Fruit fly (Drosophila melanogaster) whole organism, embryonic: ENCODE data around the gene Rnb.
A peak's percentile ranks its signal among the peaks of the same experiment; 100 is the strongest.

Experiments used
- Asciz ChIP-seq: fragments of 200-800 bp; sonication (Bioruptor generic); optimal IDR thresholded peaks from 2 replicates; lab custom pipeline; 2017; ENCODE audit warnings: missing biosample characterization, mild to moderate bottlenecking, missing genetic modification characterization, missing genetic modification reagents
- Bgb ChIP-seq: fragments of 200-800 bp; sonication (Bioruptor generic); IDR thresholded peaks from 2 replicates; pipeline ENCODE4 v1.3.6; 2022; ENCODE audit warnings: missing biosample characterization, missing genetic modification characterization; ENCODE audit not compliant: partially characterized antibody
- CG10462 ChIP-seq: fragments of 200-800 bp; sonication (Bioruptor generic); optimal IDR thresholded peaks from 2 replicates; lab custom pipeline; 2016; ENCODE audit warnings: missing biosample characterization, missing genetic modification characterization
- CG10654 ChIP-seq: fragments of 200-800 bp; sonication (Bioruptor generic); optimal IDR thresholded peaks from 2 replicates; lab custom pipeline; 2016; ENCODE audit warnings: missing biosample characterization, missing genetic modification characterization
- CG12942 ChIP-seq: fragments of 200-800 bp; sonication (Bioruptor generic); optimal IDR thresholded peaks from 3 replicates; lab custom pipeline; 2016; ENCODE audit warnings: missing biosample characterization, missing genetic modification characterization
- CG17328 ChIP-seq: fragments of 200-800 bp; sonication (Bioruptor generic); IDR thresholded peaks from 2 replicates; pipeline ENCODE4 v1.3.6; 2022; ENCODE audit warnings: missing biosample characterization, missing genetic modification characterization
- CG17359 ChIP-seq: fragments of 200-800 bp; sonication (Bioruptor generic); optimal IDR thresholded peaks from 3 replicates; lab custom pipeline; 2018; ENCODE audit warnings: missing biosample characterization, mild to moderate bottlenecking, missing genetic modification characterization, moderate library complexity
- CG2199 ChIP-seq: fragments of 200-800 bp; sonication (Bioruptor generic); IDR thresholded peaks from 3 replicates; pipeline ENCODE4 v1.3.6; 2022; ENCODE audit warnings: missing biosample characterization, missing genetic modification characterization
- CG3281 ChIP-seq: fragments of 200-800 bp; sonication (Bioruptor generic); optimal IDR thresholded peaks from 3 replicates; lab custom pipeline; 2017; ENCODE audit warnings: missing biosample characterization, mild to moderate bottlenecking, missing genetic modification characterization
- CG3407 ChIP-seq: fragments of 200-800 bp; sonication (Bioruptor generic); optimal IDR thresholded peaks from 2 replicates; lab custom pipeline; 2018; ENCODE audit warnings: missing biosample characterization, mild to moderate bottlenecking, missing genetic modification characterization
- CG34376 ChIP-seq: fragments of 200-800 bp; sonication (Bioruptor generic); optimal IDR thresholded peaks from 2 replicates; lab custom pipeline; 2018; ENCODE audit warnings: missing biosample characterization, mild to moderate bottlenecking, missing genetic modification characterization
- CG43689 ChIP-seq: fragments of 200-800 bp; sonication (Bioruptor generic); IDR thresholded peaks from 2 replicates; pipeline ENCODE4 v1.3.6; 2022; ENCODE audit warnings: missing biosample characterization, missing genetic modification characterization
- CG4404 ChIP-seq: fragments of 200-800 bp; sonication (Bioruptor generic); IDR thresholded peaks from 2 replicates; pipeline ENCODE4 v1.3.6; 2022; ENCODE audit warnings: missing biosample characterization, missing genetic modification characterization
- CG4854 ChIP-seq: fragments of 200-800 bp; sonication (Bioruptor generic); optimal IDR thresholded peaks from 2 replicates; lab custom pipeline; 2016; ENCODE audit warnings: missing biosample characterization, missing genetic modification characterization, inconsistent platforms
- CG5953 ChIP-seq: fragments of 200-800 bp; sonication (Bioruptor generic); IDR thresholded peaks from 2 replicates; pipeline ENCODE4 v1.3.6; 2022; ENCODE audit warnings: missing biosample characterization, missing genetic modification characterization
- CG6813 ChIP-seq: fragments of 200-800 bp; sonication (Bioruptor generic); optimal IDR thresholded peaks from 2 replicates; lab custom pipeline; 2017; ENCODE audit warnings: missing biosample characterization, missing genetic modification characterization, mild to moderate bottlenecking, moderate library complexity, missing genetic modification reagents
- CG7839 ChIP-seq: fragments of 200-800 bp; sonication (Bioruptor generic); optimal IDR thresholded peaks from 3 replicates; lab custom pipeline; 2018; ENCODE audit warnings: missing biosample characterization, mild to moderate bottlenecking, missing genetic modification characterization, moderate library complexity
- CG8924 ChIP-seq: fragments of 200-800 bp; optimal IDR thresholded peaks from 3 replicates; lab custom pipeline; 2019; ENCODE audit warnings: missing biosample characterization, mild to moderate bottlenecking, missing genetic modification characterization, moderate library complexity
- CG9609 ChIP-seq: fragments of 200-800 bp; sonication (Bioruptor generic); optimal IDR thresholded peaks from 3 replicates; lab custom pipeline; 2016; ENCODE audit warnings: missing biosample characterization, missing genetic modification characterization
- E2f1 ChIP-seq: fragments of 200-800 bp; sonication (Bioruptor generic); IDR thresholded peaks from 2 replicates; pipeline ENCODE4 v1.3.6; 2022; ENCODE audit warnings: missing biosample characterization, missing genetic modification characterization
- Fer3 ChIP-seq: fragments of 200-800 bp; sonication (Bioruptor generic); optimal IDR thresholded peaks from 2 replicates; lab custom pipeline; 2018; ENCODE audit warnings: missing biosample characterization, mild to moderate bottlenecking, missing genetic modification characterization, moderate library complexity
- HmgD ChIP-seq: fragments of 200-800 bp; sonication (Bioruptor generic); optimal IDR thresholded peaks from 3 replicates; lab custom pipeline; 2016; ENCODE audit warnings: missing biosample characterization, missing genetic modification characterization
- MBD-R2 ChIP-seq: fragments of 200-800 bp; sonication (Bioruptor generic); IDR thresholded peaks from 2 replicates; pipeline ENCODE4 v1.3.6; 2022; ENCODE audit warnings: missing biosample characterization, missing genetic modification characterization
- MTF-1 ChIP-seq: fragments of 200-800 bp; sonication (Bioruptor generic); optimal IDR thresholded peaks from 2 replicates; lab custom pipeline; 2018; ENCODE audit warnings: missing biosample characterization, mild to moderate bottlenecking, missing genetic modification characterization, borderline replicate concordance
- Mrtf ChIP-seq: fragments of 200-800 bp; sonication (Bioruptor generic); IDR thresholded peaks from 3 replicates; pipeline ENCODE4 v1.3.6; 2022; ENCODE audit warnings: missing biosample characterization, missing genetic modification characterization
- Myb ChIP-seq: fragments of 200-800 bp; sonication (Bioruptor generic); optimal IDR thresholded peaks from 2 replicates; lab custom pipeline; 2016; ENCODE audit warnings: missing biosample characterization, missing genetic modification characterization
- Neu2 ChIP-seq: fragments of 200-800 bp; sonication (Bioruptor generic); optimal IDR thresholded peaks from 3 replicates; lab custom pipeline; 2016; ENCODE audit warnings: missing biosample characterization, missing genetic modification characterization, borderline replicate concordance
- Rx ChIP-seq: fragments of 200-800 bp; sonication (Bioruptor generic); IDR thresholded peaks from 2 replicates; pipeline ENCODE4 v1.3.6; 2022; ENCODE audit warnings: missing biosample characterization, missing genetic modification characterization
- YL-1 ChIP-seq: fragments of 200-800 bp; sonication (Bioruptor generic); optimal IDR thresholded peaks from 3 replicates; lab custom pipeline; 2017; ENCODE audit warnings: missing biosample characterization, mild to moderate bottlenecking, missing genetic modification characterization
- ash1 ChIP-seq: fragments of 200-800 bp; sonication (Bioruptor generic); optimal IDR thresholded peaks from 2 replicates; lab custom pipeline; 2018; ENCODE audit warnings: missing biosample characterization, mild to moderate bottlenecking, missing genetic modification characterization
- bab2 ChIP-seq: fragments of 200-800 bp; sonication (Bioruptor generic); optimal IDR thresholded peaks from 2 replicates; lab custom pipeline; 2016; ENCODE audit warnings: missing biosample characterization, missing genetic modification characterization
- caup ChIP-seq: fragments of 200-800 bp; sonication (Bioruptor generic); optimal IDR thresholded peaks from 3 replicates; lab custom pipeline; 2017; ENCODE audit warnings: missing biosample characterization, mild to moderate bottlenecking, missing genetic modification characterization, moderate library complexity; ENCODE audit not compliant: severe bottlenecking
- ci ChIP-seq: fragments of 200-800 bp; sonication (Bioruptor generic); IDR thresholded peaks from 3 replicates; pipeline ENCODE4 v1.3.6; 2022; ENCODE audit warnings: missing biosample characterization, missing genetic modification characterization
- croc ChIP-seq: fragments of 200-800 bp; sonication (Bioruptor generic); conservative IDR thresholded peaks from 3 replicates; pipeline ENCODE4 v1.3.6; 2022; ENCODE audit warnings: missing biosample characterization, missing genetic modification characterization
- ftz-f1 ChIP-seq: fragments of 200-800 bp; sonication (Bioruptor generic); optimal IDR thresholded peaks from 2 replicates; lab custom pipeline; 2016; ENCODE audit warnings: missing biosample characterization, missing genetic modification characterization
- gem ChIP-seq: fragments of 200-800 bp; sonication (Bioruptor generic); optimal IDR thresholded peaks from 2 replicates; lab custom pipeline; 2019; ENCODE audit warnings: missing biosample characterization, mild to moderate bottlenecking, missing genetic modification characterization, moderate library complexity
- ken ChIP-seq: fragments of 200-800 bp; sonication (Bioruptor generic); IDR thresholded peaks from 3 replicates; pipeline ENCODE4 v1.3.6; 2022; ENCODE audit warnings: missing biosample characterization, missing genetic modification characterization
- lab ChIP-seq: fragments of 200-800 bp; sonication (Bioruptor generic); optimal IDR thresholded peaks from 3 replicates; lab custom pipeline; 2017; ENCODE audit warnings: missing biosample characterization, missing genetic modification characterization, mild to moderate bottlenecking, moderate library complexity, missing genetic modification reagents
- mirr ChIP-seq: fragments of 200-800 bp; sonication (Bioruptor generic); optimal IDR thresholded peaks from 3 replicates; lab custom pipeline; 2018; ENCODE audit warnings: missing biosample characterization, mild to moderate bottlenecking, missing genetic modification characterization
- nau ChIP-seq: fragments of 200-800 bp; sonication (Bioruptor generic); optimal IDR thresholded peaks from 3 replicates; lab custom pipeline; 2017; ENCODE audit warnings: missing biosample characterization, mild to moderate bottlenecking, missing genetic modification characterization, missing genetic modification reagents
- nom ChIP-seq: fragments of 200-800 bp; sonication (Bioruptor generic); optimal IDR thresholded peaks from 2 replicates; lab custom pipeline; 2017; ENCODE audit warnings: missing biosample characterization, missing genetic modification characterization, mild to moderate bottlenecking, moderate library complexity, missing genetic modification reagents
- onecut ChIP-seq: fragments of 200-800 bp; sonication (Bioruptor generic); IDR thresholded peaks from 2 replicates; pipeline ENCODE4 v1.3.6; 2022; ENCODE audit warnings: missing biosample characterization, missing genetic modification characterization
- pfk ChIP-seq: fragments of 200-800 bp; sonication (Bioruptor generic); optimal IDR thresholded peaks from 2 replicates; lab custom pipeline; 2018; ENCODE audit warnings: missing biosample characterization, mild to moderate bottlenecking, missing genetic modification characterization, moderate library complexity
- pita ChIP-seq: fragments of 200-800 bp; sonication (Bioruptor generic); optimal IDR thresholded peaks from 2 replicates; lab custom pipeline; 2017; ENCODE audit warnings: missing biosample characterization, mild to moderate bottlenecking, missing genetic modification characterization
- ro ChIP-seq: fragments of 200-800 bp; sonication (Bioruptor generic); IDR thresholded peaks from 2 replicates; pipeline ENCODE4 v1.3.6; 2022; ENCODE audit warnings: missing biosample characterization, missing genetic modification characterization
- sd ChIP-seq: fragments of 200-800 bp; sonication (Bioruptor generic); optimal IDR thresholded peaks from 3 replicates; lab custom pipeline; 2018; ENCODE audit warnings: missing biosample characterization, mild to moderate bottlenecking, missing genetic modification characterization, moderate library complexity
- vnd ChIP-seq: fragments of 200-800 bp; sonication (Bioruptor generic); IDR thresholded peaks from 3 replicates; pipeline ENCODE4 v1.3.6; 2022; ENCODE audit warnings: missing biosample characterization, missing genetic modification characterization; ENCODE audit not compliant: partially characterized antibody
- vvl ChIP-seq: fragments of 200-800 bp; sonication (Bioruptor generic); IDR thresholded peaks from 2 replicates; pipeline ENCODE4 v1.3.6; 2022; ENCODE audit warnings: missing biosample characterization, missing genetic modification characterization
- wor ChIP-seq: fragments of 200-800 bp; sonication (Bioruptor generic); IDR thresholded peaks from 2 replicates; pipeline ENCODE4 v1.3.6; 2022; ENCODE audit warnings: missing biosample characterization, missing genetic modification characterization
- zen2 ChIP-seq: fragments of 200-800 bp; sonication (Bioruptor generic); IDR thresholded peaks from 3 replicates; pipeline ENCODE4 v1.3.6; 2022; ENCODE audit warnings: missing biosample characterization, missing genetic modification characterization; ENCODE audit not compliant: partially characterized antibody

Rnb gene

DNA sequence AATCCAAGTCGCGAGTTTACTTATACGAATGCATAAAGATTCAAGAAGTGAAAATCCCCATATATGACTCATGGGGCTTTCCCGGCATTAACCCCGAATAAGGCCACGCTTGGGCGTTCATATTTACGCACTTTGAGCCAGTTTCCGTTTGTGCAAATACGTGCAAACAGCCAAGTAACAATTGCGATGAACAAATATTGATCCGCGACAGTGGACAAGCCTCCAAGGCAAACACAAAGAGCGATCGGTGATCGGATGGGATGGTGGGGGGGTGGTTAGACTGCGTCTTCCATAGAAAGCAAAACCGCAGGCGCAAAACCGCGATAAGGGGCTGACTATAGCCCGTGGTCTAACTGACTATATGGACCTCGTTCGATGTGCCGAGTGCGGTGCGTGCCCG is 41.9 kb downstream of the Rnb start (continued):
- TF ChIP-seq ro (GFP tag; lab: Robert Waterston, UW) (no peak), ken (GFP tag; lab: Robert Waterston, UW) (0 out of 3 replicates have a peak, but pooled peaks have one; percentile 40), CG17359 (tag; lab: Kevin White, UChicago) (peak; percentile 35), MTF-1 (GFP tag; lab: Kevin White, UChicago) (peak; percentile 32), vnd (no peak), CG17328 (GFP tag; lab: Robert Waterston, UW) (0 out of 2 replicates have a peak, but pooled peaks have one; percentile 32), CG34376 (GFP tag; lab: Kevin White, UChicago) (no peak), bab2 (GFP tag; lab: Kevin White, UChicago) (peak; percentile 43), YL-1 (GFP tag; lab: Kevin White, UChicago) (no peak), CG5953 (peak; percentile 60; the same call in 1 of the 2 replicates), Fer3 (tag; lab: Kevin White, UChicago) (peak; percentile 17), CG12942 (peak; percentile 14), E2f1 (GFP tag; lab: Robert Waterston, UW) (0 out of 2 replicates have a peak, but pooled peaks have one; percentile 7), ftz-f1 (GFP tag; lab: Kevin White, UChicago) (no peak), Asciz (peak; percentile 37), ci (GFP tag; lab: Robert Waterston, UW) (peak; percentile 69; the same call in 2 of the 3 replicates), CG10654 (GFP tag; lab: Kevin White, UChicago) (no peak), zen2 (no peak), Mrtf (peak; percentile 52; the same call in 2 of the 3 replicates), nau (GFP tag; lab: Kevin White, UChicago) (peak; percentile 49), CG2199 (no peak), CG4404 (GFP tag; lab: Robert Waterston, UW) (no peak), Rx (0 out of 2 replicates have a peak, but pooled peaks have one; percentile 10), CG9609 (no peak), Neu2 (GFP tag; lab: Kevin White, UChicago) (no peak), pfk (GFP tag; lab: Kevin White, UChicago) (no peak), croc (GFP tag; lab: Robert Waterston, UW) (no peak), nom (peak; percentile 87), pita (GFP tag; lab: Kevin White, UChicago) (no peak), CG10462 (GFP tag; lab: Kevin White, UChicago) (no peak), CG7839 (tag; lab: Kevin White, UChicago) (no peak), gem (peak; percentile 6), MBD-R2 (GFP tag; lab: Robert Waterston, UW) (peak; percentile 13; the same call in 1 of the 2 replicates), onecut (GFP tag; lab: Robert Waterston, UW) (peak; percentile 9; the same call in 1 of the 2 replicates), Myb (no peak), vvl (GFP tag; lab: Robert Waterston, UW) (peak; percentile 11; the same call in 1 of the 2 replicates), mirr (GFP tag; lab: Kevin White, UChicago) (peak; percentile 59), CG3407 (peak; percentile 46), ash1 (no peak), HmgD (GFP tag; lab: Kevin White, UChicago) (no peak), CG6813 (GFP tag; lab: Kevin White, UChicago) (peak; percentile 19), wor (no peak), sd (no peak), caup (GFP tag; lab: Kevin White, UChicago) (peak; percentile 18), Bgb (GFP tag; lab: Robert Waterston, UW) (0 out of 2 replicates have a peak, but pooled peaks have one; percentile 13), lab (GFP tag; lab: Kevin White, UChicago) (peak; percentile 53), CG43689 (GFP tag; lab: Robert Waterston, UW) (no peak), CG4854 (GFP tag; lab: Kevin White, UChicago) (no peak), CG8924 (tag; lab: Kevin White, UChicago) (no peak), CG3281 (peak; percentile 14)
